Worm (Caenorhabditis elegans): ENCODE measurements around the gene pod-1.

The pod-1 gene

ce11 chrIII:13524021-13524420 is at the start of gene pod-1:
TSS of gene pod-1 (minus strand) at chrIII:13524121.
- TF ChIP-seq ets-7 (tag; optimal IDR thresholded peaks at IDR 0.05) (no peak), ceh-36 (tag; optimal IDR thresholded peaks at IDR 0.05) (no peak), hmg-4 (GFP tag; optimal IDR thresholded peaks at IDR 0.05) (no peak), sea-1 (GFP tag; conservative IDR thresholded peaks at IDR 0.05) (no peak), tbx-37 (GFP tag; conservative IDR thresholded peaks at IDR 0.05) (no peak), pes-1 (GFP tag; IDR thresholded peaks at IDR 0.05) (no peak), hnd-1 (tag; optimal IDR thresholded peaks at IDR 0.05) (no peak), flt-1 (GFP tag; IDR thresholded peaks at IDR 0.05) (no peak), B0310.2 (tag; optimal IDR thresholded peaks at IDR 0.05) (no peak), ceh-13 (GFP tag; optimal IDR thresholded peaks at IDR 0.05) (no peak), tra-4 (tag; optimal IDR thresholded peaks at IDR 0.05) (no peak), ama-1 (optimal IDR thresholded peaks at IDR 0.05) (no peak), hmbx-1 (tag; optimal IDR thresholded peaks at IDR 0.05) (no peak)

ce11 chrIII:13570347-13570746 is 46.4 kb upstream of the pod-1 start, which contains the start of gene exc-12:
TSS of gene exc-12 (minus strand) at chrIII:13570447.
- no peak for TF ChIP-seq hmbx-1 (tag; optimal IDR thresholded peaks at IDR 0.05)
- TF ChIP-seq ceh-13 (GFP tag; optimal IDR thresholded peaks at IDR 0.05), result no peak
- TF ChIP-seq tbx-11 (GFP tag; IDR thresholded peaks at IDR 0.05), result no peak
- TF ChIP-seq hmg-4 (GFP tag; optimal IDR thresholded peaks at IDR 0.05), result no peak
- no peak for TF ChIP-seq ets-7 (tag; optimal IDR thresholded peaks at IDR 0.05)
- TF ChIP-seq B0310.2 (tag; optimal IDR thresholded peaks at IDR 0.05), result no peak

ce11 chrIII:13565972-13566371 is 42.1 kb upstream of the pod-1 start:
- TF ChIP-seq ama-1 (optimal IDR thresholded peaks at IDR 0.05) (no peak), hnd-1 (tag; optimal IDR thresholded peaks at IDR 0.05) (no peak), ets-7 (tag; optimal IDR thresholded peaks at IDR 0.05) (no peak), flt-1 (GFP tag; IDR thresholded peaks at IDR 0.05) (no peak), B0310.2 (tag; optimal IDR thresholded peaks at IDR 0.05) (no peak)

ce11 chrIII:13564929-13565328 is 41.0 kb upstream of the pod-1 start, which contains the start of gene aldo-1:
TSS of gene aldo-1 (minus strand) at chrIII:13564937.
- TF ChIP-seq hmbx-1 (tag; optimal IDR thresholded peaks at IDR 0.05) (no peak), ceh-36 (tag; optimal IDR thresholded peaks at IDR 0.05) (no peak), tbx-37 (GFP tag; conservative IDR thresholded peaks at IDR 0.05) (no peak), sea-1 (GFP tag; conservative IDR thresholded peaks at IDR 0.05) (no peak), tbx-11 (GFP tag; IDR thresholded peaks at IDR 0.05) (no peak), scrt-1 (GFP tag; IDR thresholded peaks at IDR 0.05) (no peak), ets-7 (tag; optimal IDR thresholded peaks at IDR 0.05) (no peak), hmg-4 (GFP tag; optimal IDR thresholded peaks at IDR 0.05) (no peak), B0310.2 (tag; optimal IDR thresholded peaks at IDR 0.05) (no peak), ceh-13 (GFP tag; optimal IDR thresholded peaks at IDR 0.05) (no peak), F13C5.2 (tag; optimal IDR thresholded peaks at IDR 0.05) (no peak), tra-4 (tag; optimal IDR thresholded peaks at IDR 0.05) (no peak), hnd-1 (tag; optimal IDR thresholded peaks at IDR 0.05) (no peak), ama-1 (optimal IDR thresholded peaks at IDR 0.05) (no peak)

- TF ChIP-seq ceh-13 (GFP tag; optimal IDR thresholded peaks at IDR 0.05), result no peak
These were observed 39.7 kb upstream of the pod-1 start for ce11 chrIII:13563583-13563982.

- TF ChIP-seq B0310.2 (tag; optimal IDR thresholded peaks at IDR 0.05) (no peak), scrt-1 (GFP tag; IDR thresholded peaks at IDR 0.05) (no peak), hmg-4 (GFP tag; optimal IDR thresholded peaks at IDR 0.05) (no peak), tbx-11 (GFP tag; IDR thresholded peaks at IDR 0.05) (no peak), hmbx-1 (tag; optimal IDR thresholded peaks at IDR 0.05) (no peak), ets-7 (tag; optimal IDR thresholded peaks at IDR 0.05) (no peak), tra-4 (tag; optimal IDR thresholded peaks at IDR 0.05) (no peak), flt-1 (GFP tag; IDR thresholded peaks at IDR 0.05) (no peak), aly-1 (tag; optimal IDR thresholded peaks at IDR 0.05) (no peak), ceh-13 (GFP tag; optimal IDR thresholded peaks at IDR 0.05) (no peak), pes-1 (GFP tag; IDR thresholded peaks at IDR 0.05) (no peak), sea-1 (GFP tag; conservative IDR thresholded peaks at IDR 0.05) (no peak), F13C5.2 (tag; optimal IDR thresholded peaks at IDR 0.05) (no peak), ceh-36 (tag; optimal IDR thresholded peaks at IDR 0.05) (no peak), ama-1 (optimal IDR thresholded peaks at IDR 0.05) (no peak), tbx-37 (GFP tag; conservative IDR thresholded peaks at IDR 0.05) (no peak), hnd-1 (tag; optimal IDR thresholded peaks at IDR 0.05) (no peak)
These were observed 39.1 kb upstream of the pod-1 start, which contains the start of gene T05D4.2 for ce11 chrIII:13563000-13563522. TSS of gene T05D4.2 (minus strand) at chrIII:13563082.

- TF ChIP-seq sea-1 (GFP tag; conservative IDR thresholded peaks at IDR 0.05) (no peak), hmg-4 (GFP tag; optimal IDR thresholded peaks at IDR 0.05) (no peak), ceh-36 (tag; optimal IDR thresholded peaks at IDR 0.05) (no peak)
These were observed 37.3 kb upstream of the pod-1 start for ce11 chrIII:13561233-13561632.

- TF ChIP-seq hmg-4 (GFP tag; optimal IDR thresholded peaks at IDR 0.05) (no peak), ets-7 (tag; optimal IDR thresholded peaks at IDR 0.05) (no peak)
These were observed 36.8 kb upstream of the pod-1 start for ce11 chrIII:13560715-13561114.

- no peak for TF ChIP-seq hmbx-1 (tag; optimal IDR thresholded peaks at IDR 0.05)
- no peak for TF ChIP-seq hmg-4 (GFP tag; optimal IDR thresholded peaks at IDR 0.05)
- no peak for TF ChIP-seq tra-4 (tag; optimal IDR thresholded peaks at IDR 0.05)
- no peak for TF ChIP-seq sea-1 (GFP tag; conservative IDR thresholded peaks at IDR 0.05)
- TF ChIP-seq B0310.2 (tag; optimal IDR thresholded peaks at IDR 0.05), result no peak
- no peak for TF ChIP-seq ets-7 (tag; optimal IDR thresholded peaks at IDR 0.05)
- no peak for TF ChIP-seq ceh-13 (GFP tag; optimal IDR thresholded peaks at IDR 0.05)
- TF ChIP-seq flt-1 (GFP tag; IDR thresholded peaks at IDR 0.05), result no peak
- TF ChIP-seq pes-1 (GFP tag; IDR thresholded peaks at IDR 0.05), result no peak
- no peak for TF ChIP-seq aly-1 (tag; optimal IDR thresholded peaks at IDR 0.05)
- no peak for TF ChIP-seq tbx-11 (GFP tag; IDR thresholded peaks at IDR 0.05)
- no peak for TF ChIP-seq tbx-37 (GFP tag; conservative IDR thresholded peaks at IDR 0.05)
- no peak for TF ChIP-seq ama-1 (optimal IDR thresholded peaks at IDR 0.05)
- no peak for TF ChIP-seq ceh-36 (tag; optimal IDR thresholded peaks at IDR 0.05)
- TF ChIP-seq hnd-1 (tag; optimal IDR thresholded peaks at IDR 0.05), result no peak
- TF ChIP-seq F13C5.2 (tag; optimal IDR thresholded peaks at IDR 0.05), result no peak
- no peak for TF ChIP-seq scrt-1 (GFP tag; IDR thresholded peaks at IDR 0.05)
These were observed 32.1 kb upstream of the pod-1 start for ce11 chrIII:13556039-13556438.

All from whole organism, early embryonic.